Fruit fly (Drosophila melanogaster) S2 (cell line): ENCODE results near the gene CG43175.

Experiments
- CG8478 ChIP-seq: fragments of >200 bp; optimal IDR thresholded peaks from 2 replicates; lab custom pipeline; 2018
- CTCF ChIP-seq, 2 experiments: fragments of >200 bp; optimal IDR thresholded peaks; 2 replicates each; lab custom pipeline; 2018

The CG43175 gene

DNA sequence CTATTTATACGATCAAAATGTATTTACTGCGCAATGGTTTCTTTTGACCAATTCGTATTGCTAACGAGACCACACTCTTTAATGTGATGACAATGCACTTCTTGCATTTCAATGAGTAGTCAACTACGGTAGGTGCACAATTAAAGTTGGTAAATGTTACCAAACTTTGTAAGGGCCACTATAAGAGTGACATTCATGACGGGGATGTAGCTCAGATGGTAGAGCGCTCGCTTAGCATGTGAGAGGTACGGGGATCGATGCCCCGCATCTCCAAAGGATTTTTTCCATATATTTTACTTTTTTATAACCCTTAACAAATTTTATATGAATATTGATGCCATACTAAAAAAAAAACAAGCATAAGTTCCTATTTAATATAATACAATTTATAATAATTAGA, 37.5 kb downstream of the CG43175 start:
- TF ChIP-seq CTCF (optimal IDR thresholded peaks at IDR 0.05; lab: Kevin White, UChicago) (no peak), CG8478 (lab: Kevin White, UChicago) (no peak)

DNA sequence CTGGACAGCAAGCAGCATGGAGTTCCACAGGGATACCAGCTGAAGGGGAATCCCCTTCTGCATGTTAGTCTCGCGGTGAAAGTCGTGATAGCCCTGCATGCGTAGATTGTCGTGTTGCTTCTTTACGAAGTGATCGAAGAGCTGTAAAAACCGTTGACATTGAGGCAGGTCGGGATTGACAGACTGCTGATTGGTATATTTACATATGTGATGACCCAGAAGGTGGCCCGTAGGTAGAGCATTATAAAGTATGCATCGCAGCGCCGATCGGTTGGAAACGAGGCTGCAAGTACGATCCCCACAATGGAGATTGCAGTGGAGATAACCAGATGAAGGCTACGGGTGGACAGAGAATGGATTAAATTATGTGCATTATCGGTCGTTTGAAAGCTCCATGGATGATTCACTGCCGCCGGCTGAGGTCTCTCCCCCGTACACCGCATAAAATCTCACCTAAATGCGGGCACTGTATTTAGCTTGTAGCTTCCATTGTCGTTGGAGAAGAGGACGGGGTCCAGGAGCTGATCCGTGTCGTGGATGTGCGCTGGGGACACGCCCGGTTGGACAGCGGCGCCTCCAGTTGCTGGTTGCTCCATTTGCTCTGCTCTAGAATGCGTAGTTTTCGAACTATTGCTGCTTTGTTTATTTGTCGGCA, 39.8 kb downstream of the CG43175 start:
- TF ChIP-seq CG8478 (lab: Kevin White, UChicago) (no peak), CTCF (optimal IDR thresholded peaks at IDR 0.05; lab: Kevin White, UChicago) (no peak)

DNA sequence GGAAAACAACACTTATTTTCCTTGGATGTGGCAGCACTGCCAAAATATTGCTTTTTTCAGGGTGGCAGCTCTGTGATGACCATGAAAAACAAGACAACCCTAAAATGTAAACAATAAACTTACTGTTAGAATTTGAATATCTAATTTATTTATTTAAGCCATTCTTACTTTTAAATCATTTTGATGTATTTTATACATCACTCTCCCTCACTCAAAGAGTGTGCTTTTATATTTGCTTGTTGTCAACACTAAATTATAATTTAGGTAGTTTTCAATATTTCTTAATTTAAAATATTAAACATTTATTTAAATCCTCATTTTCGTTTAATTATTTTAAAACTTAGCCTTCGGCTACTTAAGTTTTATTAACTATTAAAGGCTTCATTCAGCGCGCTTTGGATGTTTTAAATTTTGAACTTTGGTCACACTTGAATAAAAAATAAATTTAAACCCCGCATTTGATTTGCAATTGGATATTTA, 40.4 kb downstream of the CG43175 start, which contains the start of the genes CG7523 and Mps1:
TSS of gene CG7523 (minus strand) at position 39 of the 480 bp plus-strand sequence.
TSS of gene Mps1 (plus strand) at position 415 of the 480 bp plus-strand sequence.
- peak in 1 of 2 experiments; percentile 26 for TF ChIP-seq CTCF (optimal IDR thresholded peaks at IDR 0.05; lab: Kevin White, UChicago)
- no peak for TF ChIP-seq CG8478 (lab: Kevin White, UChicago)

DNA sequence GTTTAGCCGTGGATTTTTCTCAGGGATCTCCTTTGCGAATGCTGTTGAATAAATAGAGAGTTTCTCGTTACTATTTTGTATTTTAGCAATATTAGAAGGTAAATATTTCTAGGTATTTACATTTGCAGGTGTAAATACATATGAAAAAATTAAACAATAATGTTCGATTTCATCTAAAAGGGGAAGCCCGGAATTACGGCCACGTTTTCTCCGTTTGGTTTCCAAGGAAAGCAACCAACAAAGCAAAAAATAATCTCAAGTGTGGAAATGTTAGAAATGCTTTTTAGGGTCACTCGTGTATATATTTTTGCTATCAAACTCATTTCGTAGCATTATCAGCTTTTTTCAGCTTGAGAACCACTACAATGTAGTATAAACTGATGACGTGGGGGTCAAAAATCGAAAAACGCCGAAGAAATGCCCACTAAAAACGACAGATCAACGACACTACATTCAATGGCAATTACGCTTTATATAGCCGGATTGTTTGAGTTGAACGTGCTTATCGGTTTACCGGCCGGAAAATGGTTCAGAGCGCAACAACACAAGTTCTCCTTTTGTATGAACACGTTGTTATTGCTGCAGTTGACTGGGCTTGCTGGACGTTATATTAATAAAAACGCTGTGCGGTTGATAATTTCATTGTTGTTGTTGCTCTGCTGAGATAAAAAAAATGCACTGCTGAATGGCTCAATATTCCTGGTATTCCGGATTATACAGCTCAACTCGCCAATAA, 47.8 kb downstream of the CG43175 start:
- TF ChIP-seq CG8478 (lab: Kevin White, UChicago): no peak
- no peak for TF ChIP-seq CTCF (optimal IDR thresholded peaks at IDR 0.05; lab: Kevin White, UChicago)

DNA sequence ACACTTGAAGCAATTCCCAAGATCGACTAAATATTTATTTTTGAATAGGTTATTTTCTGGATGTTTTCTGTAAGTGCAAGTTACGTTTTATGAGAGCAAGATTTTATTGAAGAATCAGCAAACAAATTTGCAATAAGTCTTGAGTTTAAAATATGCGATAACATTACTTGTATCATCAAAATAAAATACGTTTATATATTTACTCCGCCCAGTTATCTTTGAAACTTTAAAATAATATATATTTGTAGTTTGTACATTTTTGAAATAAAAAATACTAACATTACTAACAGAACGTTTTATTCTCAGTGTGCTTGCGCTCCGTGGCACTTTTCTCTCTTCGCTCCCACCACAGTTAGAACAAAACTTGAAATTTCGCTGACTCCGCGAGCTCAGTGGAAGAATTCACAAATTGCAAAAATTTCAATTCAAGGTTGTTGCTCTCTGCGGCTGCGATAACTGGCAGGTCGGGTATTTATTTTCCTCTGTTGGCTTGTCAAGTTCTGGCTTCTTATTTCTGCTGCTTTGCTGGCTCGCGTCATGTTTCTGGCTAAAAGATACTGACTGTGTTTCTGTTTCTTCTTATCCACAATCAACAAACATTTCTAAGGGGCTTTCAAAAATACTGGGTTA, 49.0 kb downstream of the CG43175 start:
- no peak for TF ChIP-seq CG8478 (lab: Kevin White, UChicago)
- no peak for TF ChIP-seq CTCF (optimal IDR thresholded peaks at IDR 0.05; lab: Kevin White, UChicago)

DNA sequence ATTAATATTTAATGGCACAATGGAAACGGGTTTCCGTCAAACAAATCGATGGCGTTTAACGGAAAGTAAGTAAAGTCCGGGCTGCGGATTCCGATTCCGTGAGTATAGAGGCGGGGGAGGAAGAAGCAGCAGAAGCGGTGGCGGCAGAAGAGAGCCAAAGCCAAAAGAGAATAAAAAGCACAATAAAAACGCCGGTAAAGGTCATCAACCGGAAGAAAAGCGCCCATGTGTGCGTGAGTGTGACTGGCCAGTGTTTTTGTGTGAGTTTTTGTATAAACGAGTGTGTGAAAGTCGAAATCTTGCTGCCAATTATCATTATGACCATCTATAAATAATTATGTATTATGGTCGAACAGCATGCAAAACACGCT, 49.7 kb downstream of the CG43175 start:
- TF ChIP-seq CTCF (optimal IDR thresholded peaks at IDR 0.05; lab: Kevin White, UChicago) (no peak), CG8478 (lab: Kevin White, UChicago) (no peak)

DNA sequence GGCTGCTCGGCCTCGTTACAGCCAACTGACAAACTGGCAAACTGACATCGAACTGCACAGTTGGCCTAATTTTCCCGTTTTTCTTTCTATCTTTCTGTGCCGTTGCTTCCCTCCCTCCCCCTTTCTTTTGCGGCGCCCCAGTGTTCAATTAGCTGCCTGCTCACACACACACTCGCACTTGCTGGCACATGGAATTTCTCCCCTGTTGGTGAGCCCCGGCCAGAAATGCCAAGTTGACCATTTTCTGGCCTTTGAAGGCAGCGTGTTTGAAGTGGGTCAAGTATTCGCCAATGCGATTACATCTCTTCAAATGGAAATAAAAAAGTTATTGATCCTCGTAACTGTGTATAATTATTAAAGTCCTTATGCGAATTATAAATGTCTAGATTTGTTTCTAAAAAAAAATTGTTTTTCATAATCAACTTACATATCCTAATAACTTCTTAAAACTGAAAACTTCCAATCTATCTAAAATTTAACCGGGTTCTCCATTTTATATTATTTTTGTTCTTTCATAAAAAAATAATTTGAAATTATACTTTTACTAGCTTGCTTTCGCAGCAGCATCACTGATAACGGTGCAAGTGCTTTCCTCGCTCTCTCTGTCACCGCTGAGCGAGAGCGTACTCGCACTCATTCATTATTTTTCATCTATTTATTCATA, 50.3 kb downstream of the CG43175 start:
- TF ChIP-seq CTCF (optimal IDR thresholded peaks at IDR 0.05; lab: Kevin White, UChicago) (no peak), CG8478 (lab: Kevin White, UChicago) (no peak)

DNA sequence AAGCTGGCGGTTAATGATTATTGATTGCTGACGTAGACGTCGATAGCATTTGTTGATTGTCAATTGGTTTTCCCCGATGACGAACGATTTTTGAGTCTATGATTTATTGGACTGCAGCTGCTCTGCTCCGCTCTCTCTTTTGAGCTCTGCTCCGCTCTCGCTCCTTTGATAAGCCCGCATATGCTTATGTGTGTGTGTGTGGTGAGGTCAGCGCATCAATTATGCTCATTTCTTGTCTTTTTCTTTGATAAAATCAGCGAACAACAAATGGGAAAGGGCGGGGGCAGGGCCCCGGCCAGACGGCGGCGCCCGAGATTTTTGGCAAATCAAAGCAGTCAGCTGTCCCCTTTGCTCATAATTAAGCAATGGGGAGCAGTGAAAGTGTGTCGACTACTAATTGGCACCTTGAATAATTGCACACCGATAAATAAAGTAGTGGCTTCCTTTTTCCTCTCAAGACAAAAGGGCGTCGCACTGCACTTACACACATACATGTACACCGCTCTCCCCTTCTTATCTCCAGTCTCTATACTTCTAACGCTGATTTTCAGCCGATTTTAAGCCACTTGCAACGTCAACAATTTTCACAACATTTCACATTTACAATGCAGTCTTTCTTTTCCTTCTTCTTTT, 51.2 kb downstream of the CG43175 start:
- TF ChIP-seq CTCF (optimal IDR thresholded peaks at IDR 0.05; lab: Kevin White, UChicago): no peak
- TF ChIP-seq CG8478 (lab: Kevin White, UChicago): no peak

DNA sequence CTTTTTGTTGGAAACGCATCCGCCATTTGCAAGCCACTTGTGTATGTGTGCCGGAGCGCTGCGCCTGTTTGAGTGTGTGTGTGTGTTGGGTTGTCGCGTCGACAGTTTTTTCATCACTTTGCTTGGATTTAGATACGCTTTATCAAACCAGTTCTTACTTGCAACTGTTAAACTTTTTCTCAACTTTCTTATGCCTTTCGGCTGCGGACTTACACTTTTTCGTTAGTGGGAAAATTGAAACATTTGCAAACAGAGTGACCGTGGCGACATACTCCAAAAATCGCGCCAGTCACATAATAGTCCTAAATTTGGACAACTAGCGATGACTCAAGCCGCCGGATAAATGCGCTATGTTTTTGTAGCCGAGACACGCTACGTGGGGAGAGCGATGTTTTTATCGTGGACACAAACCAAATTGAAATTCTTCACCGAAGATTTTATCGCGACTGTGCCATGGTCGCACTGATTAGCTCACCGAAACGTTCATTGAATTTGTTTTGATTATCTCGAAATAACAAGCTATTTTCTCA, 51.8 kb downstream of the CG43175 start, which contains the start of the genes alt and CG7655:
TSS of gene alt (minus strand) at position 272 of the 530 bp plus-strand sequence.
TSS of gene CG7655 (plus strand) at position 426 of the 530 bp plus-strand sequence.
- TF ChIP-seq CTCF (optimal IDR thresholded peaks at IDR 0.05; lab: Kevin White, UChicago) (peak; percentile 65 to 74), CG8478 (lab: Kevin White, UChicago) (no peak)

DNA sequence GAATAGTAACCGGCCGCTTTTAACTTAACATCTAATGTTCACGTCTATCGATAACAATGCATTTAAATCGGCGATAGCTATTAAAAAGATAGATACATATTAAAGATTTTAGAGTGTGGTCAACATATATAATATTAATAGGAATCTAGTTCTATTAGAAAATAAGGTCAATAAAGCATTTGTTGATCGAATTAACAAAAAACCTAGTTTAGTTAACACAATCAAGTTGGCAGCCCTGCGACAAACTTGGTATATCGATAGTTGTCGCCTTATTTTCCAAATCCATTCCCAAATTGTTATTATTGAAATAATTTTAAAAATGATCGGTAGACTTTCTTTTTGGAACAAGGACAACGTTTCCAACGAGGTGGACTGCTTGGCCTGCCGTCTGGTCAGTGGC, 54.3 kb downstream of the CG43175 start, which contains the start of the genes CG31251 and CG31360:
TSS of gene CG31251 (minus strand) at position 62 of the 400 bp plus-strand sequence.
TSS of gene CG31360 (plus strand) at position 244 of the 400 bp plus-strand sequence.
- no peak for TF ChIP-seq CTCF (optimal IDR thresholded peaks at IDR 0.05; lab: Kevin White, UChicago)
- no peak for TF ChIP-seq CG8478 (lab: Kevin White, UChicago)

DNA sequence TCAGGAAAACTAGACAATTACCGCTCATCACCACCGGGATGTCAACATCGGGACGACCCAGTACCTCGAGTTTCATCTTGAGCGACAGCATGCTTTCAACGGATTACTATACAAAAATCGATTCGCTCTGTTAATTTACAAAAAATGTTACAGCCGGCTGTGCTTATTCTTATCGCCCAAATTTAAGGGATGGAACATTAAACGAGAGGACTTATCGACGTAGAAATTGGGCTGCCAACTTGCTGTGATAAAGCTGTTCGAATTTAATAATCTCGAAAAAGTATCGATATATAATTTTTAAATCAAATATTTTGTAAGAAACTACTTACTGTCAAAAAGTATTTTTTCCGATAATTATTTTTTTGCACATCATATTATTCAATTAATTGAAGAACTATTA, 56.4 kb downstream of the CG43175 start, which contains the start of gene CG31249:
TSS of gene CG31249 (minus strand) at position 197 of the 400 bp plus-strand sequence.
- TF ChIP-seq CG8478 (lab: Kevin White, UChicago): no peak
